Fruit fly (Drosophila melanogaster) whole organism, embryonic: Measurements from ENCODE around the gene cnc.

Experiments used
- Atf-2 ChIP-seq: fragments of 200-800 bp; sonication (Bioruptor generic); optimal IDR thresholded peaks from 2 replicates; lab custom pipeline; 2016; ENCODE audit warnings: missing biosample characterization, missing genetic modification characterization
- CG1024 ChIP-seq: fragments of 200-800 bp; sonication (Bioruptor generic); IDR thresholded peaks from 2 replicates; pipeline ENCODE4 v1.3.6; 2022; ENCODE audit warnings: missing biosample characterization, missing genetic modification characterization
- CG10274 ChIP-seq: fragments of 200-800 bp; sonication (Bioruptor generic); optimal IDR thresholded peaks from 3 replicates; lab custom pipeline; 2017; ENCODE audit warnings: missing biosample characterization, mild to moderate bottlenecking, missing genetic modification characterization
- CG10366 ChIP-seq: fragments of 200-800 bp; sonication (Bioruptor generic); IDR thresholded peaks from 2 replicates; pipeline ENCODE4 v1.3.6; 2022; ENCODE audit warnings: missing biosample characterization, missing genetic modification characterization
- CG10462 ChIP-seq: fragments of 200-800 bp; sonication (Bioruptor generic); optimal IDR thresholded peaks from 2 replicates; lab custom pipeline; 2016; ENCODE audit warnings: missing biosample characterization, missing genetic modification characterization
- CG10959 ChIP-seq: fragments of 200-800 bp; sonication (Bioruptor generic); IDR thresholded peaks from 2 replicates; pipeline ENCODE4 v1.3.6; 2022; ENCODE audit warnings: missing biosample characterization, missing genetic modification characterization
- CG13123 ChIP-seq: fragments of 200-800 bp; sonication (Bioruptor generic); optimal IDR thresholded peaks from 2 replicates; lab custom pipeline; 2016; ENCODE audit warnings: missing biosample characterization, missing genetic modification characterization
- CG16863 ChIP-seq: fragments of 200-800 bp; sonication (Bioruptor generic); optimal IDR thresholded peaks from 3 replicates; lab custom pipeline; 2016; ENCODE audit warnings: missing biosample characterization, missing genetic modification characterization
- CG17328 ChIP-seq: fragments of 200-800 bp; sonication (Bioruptor generic); IDR thresholded peaks from 2 replicates; pipeline ENCODE4 v1.3.6; 2022; ENCODE audit warnings: missing biosample characterization, missing genetic modification characterization
- CG18619 ChIP-seq: fragments of 200-800 bp; sonication (Bioruptor generic); optimal IDR thresholded peaks from 3 replicates; lab custom pipeline; 2017; ENCODE audit warnings: missing biosample characterization, mild to moderate bottlenecking, missing genetic modification characterization
- CG31388 ChIP-seq: fragments of 200-800 bp; sonication (Bioruptor generic); optimal IDR thresholded peaks from 2 replicates; lab custom pipeline; 2016; ENCODE audit warnings: missing biosample characterization, missing genetic modification characterization
- CG32532 ChIP-seq: fragments of 200-800 bp; sonication (Bioruptor generic); IDR thresholded peaks from 2 replicates; pipeline ENCODE4 v1.3.6; 2022; ENCODE audit warnings: missing biosample characterization, missing genetic modification characterization
- CG7357 ChIP-seq: fragments of 200-800 bp; sonication (Bioruptor generic); IDR thresholded peaks from 3 replicates; pipeline ENCODE4 v1.3.6; 2022; ENCODE audit warnings: missing biosample characterization, missing genetic modification characterization
- CG8089 ChIP-seq: fragments of 200-800 bp; sonication (Bioruptor generic); optimal IDR thresholded peaks from 3 replicates; lab custom pipeline; 2016; ENCODE audit warnings: missing biosample characterization, missing genetic modification characterization
- CG8924 ChIP-seq: fragments of 200-800 bp; optimal IDR thresholded peaks from 3 replicates; lab custom pipeline; 2019; ENCODE audit warnings: missing biosample characterization, mild to moderate bottlenecking, missing genetic modification characterization, moderate library complexity
- CG9876 ChIP-seq: fragments of 200-800 bp; sonication (Bioruptor generic); optimal IDR thresholded peaks from 2 replicates; lab custom pipeline; 2016; ENCODE audit warnings: missing biosample characterization, missing genetic modification characterization
- CG9932 ChIP-seq: fragments of 200-800 bp; sonication (Bioruptor generic); IDR thresholded peaks from 2 replicates; pipeline ENCODE4 v1.3.6; 2022; ENCODE audit warnings: missing biosample characterization, missing genetic modification characterization
- D19A ChIP-seq: fragments of 200-800 bp; optimal IDR thresholded peaks from 3 replicates; lab custom pipeline; 2019; ENCODE audit warnings: missing biosample characterization, mild to moderate bottlenecking, missing genetic modification characterization, moderate library complexity
- Dbx ChIP-seq: fragments of 200-800 bp; sonication (Bioruptor generic); IDR thresholded peaks from 3 replicates; pipeline ENCODE4 v1.3.6; 2022; ENCODE audit warnings: missing biosample characterization, missing genetic modification characterization
- Deaf1 ChIP-seq: fragments of 200-800 bp; optimal IDR thresholded peaks from 3 replicates; lab custom pipeline; 2019; ENCODE audit warnings: missing biosample characterization, mild to moderate bottlenecking, missing genetic modification characterization, moderate library complexity
- Gsc ChIP-seq: fragments of 200-800 bp; sonication (Bioruptor generic); IDR thresholded peaks from 2 replicates; pipeline ENCODE4 v1.3.6; 2022; ENCODE audit warnings: missing biosample characterization, missing genetic modification characterization
- HHEX ChIP-seq: fragments of 200-800 bp; sonication (Bioruptor generic); optimal IDR thresholded peaks from 3 replicates; lab custom pipeline; 2017; ENCODE audit warnings: missing biosample characterization, mild to moderate bottlenecking, missing genetic modification characterization, missing genetic modification reagents
- HmgD ChIP-seq: fragments of 200-800 bp; sonication (Bioruptor generic); optimal IDR thresholded peaks from 3 replicates; lab custom pipeline; 2016; ENCODE audit warnings: missing biosample characterization, missing genetic modification characterization
- MBD-R2 ChIP-seq: fragments of 200-800 bp; sonication (Bioruptor generic); IDR thresholded peaks from 2 replicates; pipeline ENCODE4 v1.3.6; 2022; ENCODE audit warnings: missing biosample characterization, missing genetic modification characterization
- Med ChIP-seq: fragments of 200-800 bp; sonication (Bioruptor generic); peaks from one replicate; lab custom pipeline; 2016; ENCODE audit warnings: missing biosample characterization, missing genetic modification characterization, mild to moderate bottlenecking, inconsistent platforms, moderate library complexity
- Myb ChIP-seq: fragments of 200-800 bp; sonication (Bioruptor generic); optimal IDR thresholded peaks from 2 replicates; lab custom pipeline; 2016; ENCODE audit warnings: missing biosample characterization, missing genetic modification characterization
- Pdp1 ChIP-seq, 2 experiments: fragments of 200-800 bp; sonication (Bioruptor generic); optimal IDR thresholded peaks; 3 replicates each; lab custom pipeline; 2016; ENCODE audit warnings: missing biosample characterization in 2 of 2, missing genetic modification characterization in 2 of 2, mild to moderate bottlenecking in 1 of 2, moderate library complexity in 1 of 2
- Scr ChIP-seq: fragments of 200-800 bp; sonication (Bioruptor generic); IDR thresholded peaks from 2 replicates; pipeline ENCODE4 v1.3.6; 2022; ENCODE audit warnings: missing biosample characterization, missing genetic modification characterization; ENCODE audit not compliant: partially characterized antibody
- Six4 ChIP-seq: fragments of 200-800 bp; sonication (Bioruptor generic); optimal IDR thresholded peaks from 2 replicates; lab custom pipeline; 2016; ENCODE audit warnings: missing biosample characterization, missing genetic modification characterization
- Ssrp ChIP-seq: fragments of 200-800 bp; sonication (Bioruptor generic); optimal IDR thresholded peaks from 2 replicates; lab custom pipeline; 2018; ENCODE audit warnings: missing biosample characterization, mild to moderate bottlenecking, missing genetic modification characterization, moderate library complexity
- Xrp1 ChIP-seq: fragments of 200-800 bp; sonication (Bioruptor generic); IDR thresholded peaks from 2 replicates; pipeline ENCODE4 v1.3.6; 2022; ENCODE audit warnings: missing biosample characterization, missing genetic modification characterization
- ap ChIP-seq: fragments of 200-800 bp; sonication (Bioruptor generic); IDR thresholded peaks from 2 replicates; pipeline ENCODE4 v1.3.6; 2022; ENCODE audit warnings: missing biosample characterization, missing genetic modification characterization
- cas ChIP-seq: fragments of 200-800 bp; sonication (Bioruptor generic); IDR thresholded peaks from 2 replicates; pipeline ENCODE4 v1.3.6; 2022; ENCODE audit warnings: missing biosample characterization, missing genetic modification characterization
- ci ChIP-seq: fragments of 200-800 bp; sonication (Bioruptor generic); IDR thresholded peaks from 3 replicates; pipeline ENCODE4 v1.3.6; 2022; ENCODE audit warnings: missing biosample characterization, missing genetic modification characterization
- croc ChIP-seq: fragments of 200-800 bp; sonication (Bioruptor generic); conservative IDR thresholded peaks from 3 replicates; pipeline ENCODE4 v1.3.6; 2022; ENCODE audit warnings: missing biosample characterization, missing genetic modification characterization
- dysf ChIP-seq: fragments of 200-800 bp; sonication (Bioruptor generic); IDR thresholded peaks from 3 replicates; pipeline ENCODE4 v1.3.6; 2022; ENCODE audit warnings: missing biosample characterization, missing genetic modification characterization
- emc ChIP-seq: fragments of 200-800 bp; sonication (Bioruptor generic); optimal IDR thresholded peaks from 2 replicates; lab custom pipeline; 2016; ENCODE audit warnings: missing biosample characterization, missing genetic modification characterization
- en ChIP-seq: fragments of 200-800 bp; sonication (Bioruptor generic); optimal IDR thresholded peaks from 2 replicates; lab custom pipeline; 2016; ENCODE audit warnings: missing biosample characterization, missing genetic modification characterization
- esg ChIP-seq: fragments of 200-800 bp; sonication (Bioruptor generic); conservative IDR thresholded peaks from 2 replicates; pipeline ENCODE4 v1.3.6; 2022; ENCODE audit warnings: missing biosample characterization, missing genetic modification characterization
- exex ChIP-seq: fragments of 200-800 bp; sonication (Bioruptor generic); optimal IDR thresholded peaks from 4 replicates; lab custom pipeline; 2018; ENCODE audit warnings: missing biosample characterization, mild to moderate bottlenecking, missing genetic modification characterization, moderate library complexity
- fd96Cb ChIP-seq: fragments of 200-800 bp; sonication (Bioruptor generic); optimal IDR thresholded peaks from 2 replicates; lab custom pipeline; 2018; ENCODE audit warnings: missing biosample characterization, mild to moderate bottlenecking, missing genetic modification characterization, moderate library complexity
- gfzf ChIP-seq: fragments of 200-800 bp; sonication (Bioruptor generic); optimal IDR thresholded peaks from 2 replicates; lab custom pipeline; 2016; ENCODE audit warnings: missing biosample characterization, mild to moderate bottlenecking, missing genetic modification characterization, moderate library complexity
- grn ChIP-seq: fragments of 200-800 bp; sonication (Bioruptor generic); optimal IDR thresholded peaks from 3 replicates; lab custom pipeline; 2017; ENCODE audit warnings: missing biosample characterization, missing genetic modification characterization
- gro ChIP-seq: fragments of 200-800 bp; sonication (Bioruptor generic); optimal IDR thresholded peaks from 2 replicates; lab custom pipeline; 2016; ENCODE audit warnings: missing biosample characterization, missing genetic modification characterization
- mirr ChIP-seq: fragments of 200-800 bp; sonication (Bioruptor generic); optimal IDR thresholded peaks from 3 replicates; lab custom pipeline; 2018; ENCODE audit warnings: missing biosample characterization, mild to moderate bottlenecking, missing genetic modification characterization
- nmo ChIP-seq: fragments of 200-800 bp; sonication (Bioruptor generic); optimal IDR thresholded peaks from 2 replicates; lab custom pipeline; 2018; ENCODE audit warnings: missing biosample characterization, mild to moderate bottlenecking, missing genetic modification characterization, moderate library complexity
- p53 ChIP-seq: fragments of 200-800 bp; sonication (Bioruptor generic); optimal IDR thresholded peaks from 2 replicates; lab custom pipeline; 2016; ENCODE audit warnings: missing biosample characterization, missing genetic modification characterization
- sna ChIP-seq: fragments of 200-800 bp; sonication (Bioruptor generic); IDR thresholded peaks from 2 replicates; pipeline ENCODE4 v1.3.6; 2022; ENCODE audit warnings: missing biosample characterization, missing genetic modification characterization; ENCODE audit not compliant: partially characterized antibody
- sr ChIP-seq: fragments of 200-800 bp; sonication (Bioruptor generic); IDR thresholded peaks from 3 replicates; pipeline ENCODE4 v1.3.6; 2022; ENCODE audit warnings: missing biosample characterization, missing genetic modification characterization
- toy ChIP-seq: fragments of 200-800 bp; sonication (Bioruptor generic); IDR thresholded peaks from 2 replicates; pipeline ENCODE4 v1.3.6; 2022; ENCODE audit warnings: missing biosample characterization, missing genetic modification characterization
- usp ChIP-seq: fragments of >200 bp; optimal IDR thresholded peaks from 2 replicates; lab custom pipeline; 2017; ENCODE audit warnings: missing biosample characterization, missing genetic modification characterization
- z ChIP-seq: fragments of 200-800 bp; sonication (Bioruptor generic); IDR thresholded peaks from 3 replicates; pipeline ENCODE4 v1.3.6; 2022; ENCODE audit warnings: missing biosample characterization, missing genetic modification characterization

cnc gene

dm6 chr3R:23257986-23258427, 31.5 kb upstream of the cnc start, which contains the start of the genes wda and Pex11c (continued):
- peak; percentile 87 for TF ChIP-seq esg (GFP tag; lab: Robert Waterston, UW)
- no peak for TF ChIP-seq HmgD
- no peak for TF ChIP-seq z (GFP tag; lab: Robert Waterston, UW)
- peak; percentile 12 for TF ChIP-seq Atf-2 (GFP tag; lab: Kevin White, UChicago)
- peak; percentile 37; the same call in 1 of the 2 replicates for TF ChIP-seq toy (GFP tag; lab: Robert Waterston, UW)
- peak; percentile 87 for TF ChIP-seq MBD-R2 (GFP tag; lab: Robert Waterston, UW)
- TF ChIP-seq ap, result peak; percentile 73; the same call in 1 of the 2 replicates
- TF ChIP-seq CG10462 (GFP tag; lab: Kevin White, UChicago), result peak; percentile 83
- TF ChIP-seq CG10959 (GFP tag; lab: Robert Waterston, UW), result peak; percentile 71
- peak; percentile 92 for TF ChIP-seq Ssrp
- no peak for TF ChIP-seq CG8089
- no peak for TF ChIP-seq CG9876 (GFP tag; lab: Kevin White, UChicago)
- TF ChIP-seq D19A (tag; lab: Kevin White, UChicago), result peak; percentile 79
- peak; percentile 85 for TF ChIP-seq CG17328 (GFP tag; lab: Robert Waterston, UW)
- peak; percentile 74 for TF ChIP-seq Scr (GFP tag; lab: Robert Waterston, UW)
- TF ChIP-seq cas (GFP tag; lab: Robert Waterston, UW), result peak; percentile 69; the same call in 1 of the 2 replicates
- peak; percentile 56 for TF ChIP-seq Six4 (GFP tag; lab: Kevin White, UChicago)
- TF ChIP-seq HHEX (GFP tag; lab: Kevin White, UChicago), result peak; percentile 82
- peak; percentile 95 for TF ChIP-seq Xrp1 (GFP tag; lab: Robert Waterston, UW)
- TF ChIP-seq mirr (GFP tag; lab: Kevin White, UChicago), result no peak
- peak; percentile 90 for TF ChIP-seq dysf (GFP tag; lab: Robert Waterston, UW)
- no peak for TF ChIP-seq CG10274 (GFP tag; lab: Kevin White, UChicago)
- peak; percentile 68 for TF ChIP-seq Deaf1
- TF ChIP-seq usp (GFP tag; lab: Kevin White, UChicago), result no peak
- TF ChIP-seq CG9932 (GFP tag; lab: Robert Waterston, UW), result no peak; the same call in none of the 2 replicates
- TF ChIP-seq fd96Cb, result peak; percentile 79
- peak; percentile 67; the same call in 1 of the 2 replicates for TF ChIP-seq sna (GFP tag; lab: Robert Waterston, UW)
- no peak for TF ChIP-seq gfzf (GFP tag; lab: Kevin White, UChicago)
- TF ChIP-seq CG7357 (GFP tag; lab: Robert Waterston, UW), result peak; percentile 75; the same call in 2 of the 3 replicates
- peak; percentile 62 for TF ChIP-seq exex
- TF ChIP-seq Gsc (GFP tag; lab: Robert Waterston, UW), result no peak
- peak; percentile 61 for TF ChIP-seq CG13123 (GFP tag; lab: Kevin White, UChicago)
- TF ChIP-seq p53, result no peak
- peak; percentile 78; the same call in 2 of the 3 replicates for TF ChIP-seq ci
- TF ChIP-seq Dbx (GFP tag; lab: Robert Waterston, UW), result peak; percentile 85; the same call in 2 of the 3 replicates
- TF ChIP-seq emc (GFP tag; lab: Kevin White, UChicago), result no peak
- no peak for TF ChIP-seq grn (GFP tag; lab: Kevin White, UChicago)
- TF ChIP-seq CG10366 (GFP tag; lab: Robert Waterston, UW), result peak; percentile 86
- TF ChIP-seq Myb (GFP tag; lab: Kevin White, UChicago), result no peak
- TF ChIP-seq CG18619 (GFP tag; lab: Kevin White, UChicago), result peak; percentile 88
- TF ChIP-seq CG8924 (tag; lab: Kevin White, UChicago), result peak; percentile 91
- no peak for TF ChIP-seq gro (GFP tag; lab: Kevin White, UChicago)
- TF ChIP-seq CG16863, result peak; percentile 33
- TF ChIP-seq Med, result peak; percentile 79
- TF ChIP-seq croc (GFP tag; lab: Robert Waterston, UW), result peak; percentile 88
- peak; percentile 87 for TF ChIP-seq nmo (GFP tag; lab: Kevin White, UChicago)
- peak; percentile 28 for TF ChIP-seq CG31388
- no peak for TF ChIP-seq sr (GFP tag; lab: Robert Waterston, UW)
- no peak for TF ChIP-seq en (GFP tag; lab: Kevin White, UChicago)
- TF ChIP-seq CG1024, result peak; percentile 43; the same call in 1 of the 2 replicates
- no peak; the same call in 1 of the 2 replicates for TF ChIP-seq CG32532 (GFP tag; lab: Robert Waterston, UW)
- peak in 1 of 2 experiments; percentile 2 for TF ChIP-seq Pdp1 (GFP tag; optimal IDR thresholded peaks at IDR 0.05; lab: Kevin White, UChicago)
